Worm (Caenorhabditis elegans): Measurements from ENCODE around the gene F33E11.2.

DNA sequence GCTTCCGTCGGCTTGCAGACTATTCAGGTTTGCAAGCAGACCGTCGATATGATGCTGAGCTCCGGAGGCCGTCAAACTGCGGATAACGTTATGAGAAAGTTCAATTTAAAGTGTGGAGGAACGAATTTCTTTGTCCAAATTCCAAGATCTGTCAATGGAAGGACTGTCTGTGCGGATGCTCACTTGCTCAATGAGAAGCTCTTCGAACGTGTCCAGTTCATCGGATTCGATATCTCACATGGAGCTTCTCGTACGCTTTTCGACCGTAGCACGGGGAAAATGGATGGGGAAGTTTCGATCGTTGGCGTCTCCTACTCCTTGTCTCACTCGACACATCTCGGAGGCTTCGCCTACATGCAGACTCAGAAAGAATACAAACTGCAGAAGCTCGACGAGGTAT, 48.3 kb downstream of the F33E11.2 start:
- TF ChIP-seq ceh-82 (tag; optimal IDR thresholded peaks at IDR 0.05) (no peak), egl-27 (tag; optimal IDR thresholded peaks at IDR 0.05) (no peak), peb-1 (tag; optimal IDR thresholded peaks at IDR 0.05) (no peak), lsy-2 (tag; optimal IDR thresholded peaks at IDR 0.05) (no peak), ceh-16 (tag; optimal IDR thresholded peaks at IDR 0.05) (no peak), fos-1 (tag; optimal IDR thresholded peaks at IDR 0.05) (no peak), nhr-25 (tag; optimal IDR thresholded peaks at IDR 0.05) (no peak), nhr-11 (tag; optimal IDR thresholded peaks at IDR 0.05) (no peak), unc-39 (tag; optimal IDR thresholded peaks at IDR 0.05) (no peak), Y55F3AM.14 (GFP tag; optimal IDR thresholded peaks at IDR 0.05) (no peak), ZK546.5 (tag; optimal IDR thresholded peaks at IDR 0.05) (no peak), ztf-11 (tag; optimal IDR thresholded peaks at IDR 0.05) (no peak), unc-62 (GFP tag; optimal IDR thresholded peaks at IDR 0.05) (no peak), nhr-237 (tag; optimal IDR thresholded peaks at IDR 0.05) (no peak)
